Fruit fly (Drosophila melanogaster): ENCODE measurements around the gene CG42750.
A peak's percentile ranks its signal among the peaks of the same experiment; 100 is the strongest.

Gene CG42750

dm6 chr2L:18325120-18325581 lies 49.6 kb upstream of the CG42750 start (continued):
- peak; percentile 90 for TF ChIP-seq Blimp-1 (GFP tag; optimal IDR thresholded peaks at IDR 0.05)
- no peak for TF ChIP-seq CG3995 (GFP tag; optimal IDR thresholded peaks at IDR 0.05)
- TF ChIP-seq CG1647 (GFP tag; optimal IDR thresholded peaks at IDR 0.05): peak; percentile 71
- no peak; the same call in 1 of the 2 replicates for TF ChIP-seq CG14667 (GFP tag; IDR thresholded peaks at IDR 0.05)
- TF ChIP-seq ab (GFP tag; optimal IDR thresholded peaks at IDR 0.05): peak; percentile 47
- peak; percentile 98 for TF ChIP-seq Ets65A (GFP tag)
- peak; percentile 67 for TF ChIP-seq Dip3 (GFP tag; optimal IDR thresholded peaks at IDR 0.05)
- peak; percentile 82 for TF ChIP-seq CG12071 (GFP tag; optimal IDR thresholded peaks at IDR 0.05)
- peak in 1 of 2 experiments; percentile 70 for TF ChIP-seq Eip74EF (GFP tag; optimal IDR thresholded peaks at IDR 0.05)
- TF ChIP-seq Doc2 (GFP tag; IDR thresholded peaks at IDR 0.05): no peak; the same call in 1 of the 2 replicates
- no peak for TF ChIP-seq CG13894 (tag; optimal IDR thresholded peaks at IDR 0.05)
- TF ChIP-seq sd (tag; optimal IDR thresholded peaks at IDR 0.05): peak; percentile 66
- TF ChIP-seq E2f2 (GFP tag; IDR thresholded peaks at IDR 0.05): peak; percentile 58
- TF ChIP-seq Chrac-16 (GFP tag; optimal IDR thresholded peaks at IDR 0.05): peak; percentile 77
- TF ChIP-seq CG5180 (GFP tag; optimal IDR thresholded peaks at IDR 0.05): peak; percentile 73
- peak; percentile 63 for TF ChIP-seq CG7372 (GFP tag; IDR thresholded peaks at IDR 0.05)
- TF ChIP-seq CG7745 (tag; optimal IDR thresholded peaks at IDR 0.05): no peak
- peak; percentile 71 for TF ChIP-seq CG11723 (GFP tag; optimal IDR thresholded peaks at IDR 0.05)
- TF ChIP-seq CG2116 (GFP tag; optimal IDR thresholded peaks at IDR 0.05): peak; percentile 27
- peak; percentile 85 for TF ChIP-seq tin (GFP tag; optimal IDR thresholded peaks at IDR 0.05)
- TF ChIP-seq CG3163 (GFP tag; optimal IDR thresholded peaks at IDR 0.05): peak; percentile 61
- no peak for TF ChIP-seq Dip2 (GFP tag; IDR thresholded peaks at IDR 0.05)
- TF ChIP-seq Deaf1 (tag; optimal IDR thresholded peaks at IDR 0.05): peak; percentile 53
- peak; percentile 72 for TF ChIP-seq CG17802 (tag; optimal IDR thresholded peaks at IDR 0.05)
- no peak for TF ChIP-seq knrl (GFP tag; IDR thresholded peaks at IDR 0.05; ENCODE audit: partially characterized antibody)
- TF ChIP-seq lab (GFP tag; optimal IDR thresholded peaks at IDR 0.05): peak; percentile 82
- TF ChIP-seq row (GFP tag; IDR thresholded peaks at IDR 0.05): peak; percentile 91
- peak; percentile 57 for TF ChIP-seq Bteb2 (GFP tag; optimal IDR thresholded peaks at IDR 0.05)
- TF ChIP-seq usp (GFP tag; optimal IDR thresholded peaks at IDR 0.05): no peak
- no peak for TF ChIP-seq emc (GFP tag; optimal IDR thresholded peaks at IDR 0.05)
- peak; percentile 77 for TF ChIP-seq Rx (GFP tag; IDR thresholded peaks at IDR 0.05)
- peak; percentile 88 for TF ChIP-seq Ada2b (GFP tag; IDR thresholded peaks at IDR 0.05)
- TF ChIP-seq bowl (GFP tag; IDR thresholded peaks at IDR 0.05): peak; percentile 68
- peak; percentile 88 for TF ChIP-seq CG6689 (GFP tag; IDR thresholded peaks at IDR 0.05)
- TF ChIP-seq CG9876 (GFP tag; optimal IDR thresholded peaks at IDR 0.05): peak; percentile 40
- peak; percentile 39 for TF ChIP-seq CG10274 (GFP tag; optimal IDR thresholded peaks at IDR 0.05)
- peak; percentile 85 for TF ChIP-seq Atf3 (GFP tag; optimal IDR thresholded peaks at IDR 0.05)
- TF ChIP-seq CG7357 (GFP tag; IDR thresholded peaks at IDR 0.05): peak; percentile 70
- TF ChIP-seq jing (GFP tag; optimal IDR thresholded peaks at IDR 0.05): peak; percentile 83
- TF ChIP-seq MTF-1 (GFP tag; optimal IDR thresholded peaks at IDR 0.05; ENCODE audit: borderline replicate concordance): peak; percentile 43
- TF ChIP-seq Usf (GFP tag; optimal IDR thresholded peaks at IDR 0.05): peak; percentile 59
- peak; percentile 60 for TF ChIP-seq CG6654 (GFP tag; optimal IDR thresholded peaks at IDR 0.05)
- no peak for TF ChIP-seq CG16813 (GFP tag; IDR thresholded peaks at IDR 0.05; ENCODE audit: partially characterized antibody)
- TF ChIP-seq CG34422 (GFP tag; IDR thresholded peaks at IDR 0.05): peak; percentile 91
- TF ChIP-seq CG8290 (GFP tag; optimal IDR thresholded peaks at IDR 0.05): peak; percentile 67
- peak in 1 of 2 experiments; percentile 87 for TF ChIP-seq CG8290 (tag; optimal IDR thresholded peaks at IDR 0.05)
- no peak for TF ChIP-seq tll (GFP tag; optimal IDR thresholded peaks at IDR 0.05)
- TF ChIP-seq CG12769 (tag; optimal IDR thresholded peaks at IDR 0.05): peak; percentile 93
- peak; percentile 76; the same call in 1 of the 3 replicates for TF ChIP-seq Mrtf (GFP tag; IDR thresholded peaks at IDR 0.05)
- peak; percentile 93 for TF ChIP-seq zfh1 (GFP tag; IDR thresholded peaks at IDR 0.05)
- peak; percentile 54 for TF ChIP-seq Nf-YB (GFP tag; optimal IDR thresholded peaks at IDR 0.05)

Measured in whole organism, embryonic.